Fruit fly (Drosophila melanogaster) whole organism, adult: Measurements from ENCODE around the gene CG32374.

ENCODE experiments used
- CG7045 ChIP-seq: fragments of 200-800 bp; sonication (Bioruptor generic); optimal IDR thresholded peaks from 2 replicates; lab custom pipeline; 2017; ENCODE audit warnings: missing biosample characterization, mild to moderate bottlenecking, missing genetic modification characterization
- tj ChIP-seq: fragments of 200-800 bp; sonication (Bioruptor generic); optimal IDR thresholded peaks from 3 replicates; lab custom pipeline; 2017; ENCODE audit warnings: missing biosample characterization, mild to moderate bottlenecking, missing genetic modification characterization, moderate library complexity

DNA sequence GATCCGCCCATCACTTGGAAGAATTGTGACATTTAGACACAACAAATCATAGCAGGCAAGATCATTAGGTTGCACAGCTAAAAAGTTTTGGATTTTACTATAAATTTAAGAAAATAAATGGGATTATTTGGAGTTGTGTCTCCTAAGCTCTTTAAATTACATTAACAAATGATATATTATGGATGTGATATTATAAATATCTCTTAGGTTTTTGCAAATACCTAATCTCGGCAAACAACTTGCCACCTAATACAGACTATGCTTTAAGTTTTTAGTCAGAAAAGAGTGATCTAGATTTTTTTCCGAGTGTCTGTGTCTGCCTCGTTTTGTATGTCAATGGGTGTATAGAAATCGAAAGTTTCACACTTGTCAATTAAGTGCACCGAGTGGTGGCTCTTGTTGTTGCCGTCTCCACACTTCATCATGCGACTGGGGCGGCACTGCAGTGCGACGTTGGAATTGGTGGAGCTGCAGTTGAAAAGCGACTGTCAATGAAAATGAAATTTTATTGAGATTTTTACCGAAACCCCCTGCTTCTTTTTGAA, 3.7 kb upstream of the CG32374 start:
- TF ChIP-seq CG7045 (GFP tag; lab: Kevin White, UChicago): no peak
- TF ChIP-seq tj: no peak
